Fruit fly (Drosophila melanogaster): ENCODE measurements around the gene pnr.
A peak's percentile ranks its signal among the peaks of the same experiment; 100 is the strongest.

The pnr gene

dm6 chr3R:15993139-15993804 is 32.6 kb upstream of the pnr start (continued):
- TF ChIP-seq Dfd (GFP tag; optimal IDR thresholded peaks at IDR 0.05) = no peak
- peak; percentile 63 to 72 for TF ChIP-seq dl (GFP tag; optimal IDR thresholded peaks at IDR 0.05; ENCODE audit: insufficient read depth in 1 of 2, partially characterized antibody in 2 of 2)
- TF ChIP-seq woc (GFP tag; optimal IDR thresholded peaks at IDR 0.05) = no peak
- TF ChIP-seq N (GFP tag; optimal IDR thresholded peaks at IDR 0.05) = no peak
- no peak for TF ChIP-seq Mio (GFP tag; optimal IDR thresholded peaks at IDR 0.05)
- no peak for TF ChIP-seq Vsx2 (GFP tag; optimal IDR thresholded peaks at IDR 0.05; ENCODE audit: partially characterized antibody)

dm6 chr3R:15993815-15994572 is 31.9 kb upstream of the pnr start:
- no peak for TF ChIP-seq lola (GFP tag; optimal IDR thresholded peaks at IDR 0.05)
- no peak for TF ChIP-seq br (GFP tag; optimal IDR thresholded peaks at IDR 0.05)
- TF ChIP-seq Mio (GFP tag; optimal IDR thresholded peaks at IDR 0.05) = no peak
- TF ChIP-seq tai (GFP tag; optimal IDR thresholded peaks at IDR 0.05) = no peak
- TF ChIP-seq Hr78 (GFP tag; optimal IDR thresholded peaks at IDR 0.05) = no peak
- TF ChIP-seq sv (GFP tag; optimal IDR thresholded peaks at IDR 0.05) = no peak
- no peak for TF ChIP-seq h (GFP tag; optimal IDR thresholded peaks at IDR 0.05)
- no peak for TF ChIP-seq Vsx2 (GFP tag; optimal IDR thresholded peaks at IDR 0.05; ENCODE audit: partially characterized antibody)

dm6 chr3R:15994573-15994869 is 31.4 kb upstream of the pnr start:
- TF ChIP-seq psq (GFP tag; optimal IDR thresholded peaks at IDR 0.05) (no peak), h (GFP tag; optimal IDR thresholded peaks at IDR 0.05) (no peak), dl (GFP tag; optimal IDR thresholded peaks at IDR 0.05; ENCODE audit: insufficient read depth in 1 of 2, partially characterized antibody in 2 of 2) (no peak), Dif (GFP tag; optimal IDR thresholded peaks at IDR 0.05; ENCODE audit: partially characterized antibody) (no peak), OdsH (GFP tag; optimal IDR thresholded peaks at IDR 0.05) (no peak), tai (GFP tag; optimal IDR thresholded peaks at IDR 0.05) (no peak), pan (optimal IDR thresholded peaks at IDR 0.05) (no peak), Jra (GFP tag; optimal IDR thresholded peaks at IDR 0.05) (no peak), Hr83 (GFP tag; optimal IDR thresholded peaks at IDR 0.05; ENCODE audit: poor library complexity, severe bottlenecking) (no peak), sage (GFP tag; optimal IDR thresholded peaks at IDR 0.05) (no peak), Sp1 (GFP tag; optimal IDR thresholded peaks at IDR 0.05) (no peak)

dm6 chr3R:15998972-15999721 is 26.7 kb upstream of the pnr start:
- TF ChIP-seq brk (GFP tag; optimal IDR thresholded peaks at IDR 0.05) (no peak), Dfd (GFP tag; optimal IDR thresholded peaks at IDR 0.05) (peak; percentile 94), Myc (optimal IDR thresholded peaks at IDR 0.05) (peak; percentile 82), woc (GFP tag; optimal IDR thresholded peaks at IDR 0.05) (no peak), sv (GFP tag; optimal IDR thresholded peaks at IDR 0.05) (no peak), dsf (GFP tag; optimal IDR thresholded peaks at IDR 0.05; ENCODE audit: borderline replicate concordance) (no peak), OdsH (GFP tag; optimal IDR thresholded peaks at IDR 0.05) (no peak)

- peak; percentile 15 for TF ChIP-seq rgr (GFP tag; optimal IDR thresholded peaks at IDR 0.05)
- TF ChIP-seq OdsH (GFP tag; optimal IDR thresholded peaks at IDR 0.05) = no peak
- TF ChIP-seq sage (GFP tag; optimal IDR thresholded peaks at IDR 0.05) = no peak
- TF ChIP-seq Dfd (GFP tag; optimal IDR thresholded peaks at IDR 0.05) = no peak
- no peak for TF ChIP-seq dl (GFP tag; optimal IDR thresholded peaks at IDR 0.05; ENCODE audit: insufficient read depth in 1 of 2, partially characterized antibody in 2 of 2)
- no peak for TF ChIP-seq brk (GFP tag; optimal IDR thresholded peaks at IDR 0.05)
- TF ChIP-seq Hr83 (GFP tag; optimal IDR thresholded peaks at IDR 0.05; ENCODE audit: poor library complexity, severe bottlenecking) = no peak
- no peak for TF ChIP-seq pan (optimal IDR thresholded peaks at IDR 0.05)
- TF ChIP-seq Abd-B (GFP tag; optimal IDR thresholded peaks at IDR 0.05) = no peak
- TF ChIP-seq Mio (GFP tag; optimal IDR thresholded peaks at IDR 0.05) = no peak
- peak; percentile 52 for TF ChIP-seq N (GFP tag; optimal IDR thresholded peaks at IDR 0.05)
- no peak for TF ChIP-seq lola (GFP tag; optimal IDR thresholded peaks at IDR 0.05)
- TF ChIP-seq woc (GFP tag; optimal IDR thresholded peaks at IDR 0.05) = no peak
- TF ChIP-seq Sp1 (GFP tag; optimal IDR thresholded peaks at IDR 0.05) = no peak
- TF ChIP-seq Rel (GFP tag; optimal IDR thresholded peaks at IDR 0.05) = no peak
- TF ChIP-seq Rel (tag; optimal IDR thresholded peaks at IDR 0.05) = peak; percentile 37
- no peak for TF ChIP-seq Dif (GFP tag; optimal IDR thresholded peaks at IDR 0.05; ENCODE audit: partially characterized antibody)
- TF ChIP-seq psq (GFP tag; optimal IDR thresholded peaks at IDR 0.05) = no peak
- TF ChIP-seq HLH106 (tag; optimal IDR thresholded peaks at IDR 0.05) = no peak
- no peak for TF ChIP-seq CG32264 (GFP tag; optimal IDR thresholded peaks at IDR 0.05)
- TF ChIP-seq CG9705 (GFP tag; optimal IDR thresholded peaks at IDR 0.05) = no peak
- no peak for TF ChIP-seq Hr78 (GFP tag; optimal IDR thresholded peaks at IDR 0.05)
- TF ChIP-seq Hnf4 (GFP tag; optimal IDR thresholded peaks at IDR 0.05) = peak; percentile 29
- TF ChIP-seq foxo (GFP tag; optimal IDR thresholded peaks at IDR 0.05) = peak in 1 of 2 experiments; percentile 12
- TF ChIP-seq h (GFP tag; optimal IDR thresholded peaks at IDR 0.05) = peak; percentile 36
- no peak for TF ChIP-seq br (GFP tag; optimal IDR thresholded peaks at IDR 0.05)
- no peak for TF ChIP-seq Jra (GFP tag; optimal IDR thresholded peaks at IDR 0.05)
- no peak for TF ChIP-seq sv (GFP tag; optimal IDR thresholded peaks at IDR 0.05)
- TF ChIP-seq Vsx2 (GFP tag; optimal IDR thresholded peaks at IDR 0.05; ENCODE audit: partially characterized antibody) = no peak
- no peak for TF ChIP-seq tai (GFP tag; optimal IDR thresholded peaks at IDR 0.05)
- no peak for TF ChIP-seq ey (GFP tag; optimal IDR thresholded peaks at IDR 0.05)
- no peak for TF ChIP-seq fru (GFP tag; optimal IDR thresholded peaks at IDR 0.05)
- TF ChIP-seq GATAd (GFP tag; optimal IDR thresholded peaks at IDR 0.05) = no peak
These were observed 21.9 kb upstream of the pnr start for dm6 chr3R:16004015-16004414.
